Worm (Caenorhabditis elegans) whole organism, early embryonic: Measurements from ENCODE around the gene ntr-2.
A peak's percentile ranks its signal among the peaks of the same experiment; 100 is the strongest.
"Not testable (repeated sequence)": the region's sequence is repeated elsewhere in the genome, so short reads cannot be mapped to it uniquely, and the experiment has no call there.

Experiments used
- B0310.2 ChIP-seq: sonication (generic microtip); optimal IDR thresholded peaks from 2 replicates; lab custom pipeline; 2016; ENCODE audit warnings: mild to moderate bottlenecking, missing genetic modification characterization, missing compliant biosample characterization
- F13C5.2 ChIP-seq: sonication (generic microtip); optimal IDR thresholded peaks from 2 replicates; lab custom pipeline; 2017; ENCODE audit warnings: mild to moderate bottlenecking, missing genetic modification characterization, inconsistent platforms, missing compliant biosample characterization
- aly-1 ChIP-seq: sonication (generic microtip); optimal IDR thresholded peaks from 2 replicates; lab custom pipeline; 2016; ENCODE audit warnings: missing genetic modification characterization, missing compliant biosample characterization
- ama-1 ChIP-seq: fragments of 150-350 bp; optimal IDR thresholded peaks from 2 replicates; lab custom pipeline; 2014
- ceh-13 ChIP-seq: fragments of 200-800 bp; sonication (Bioruptor generic); optimal IDR thresholded peaks from 2 replicates; lab custom pipeline; 2018; ENCODE audit warnings: mild to moderate bottlenecking, missing genetic modification characterization, missing compliant biosample characterization
- ceh-36 ChIP-seq: sonication (generic microtip); optimal IDR thresholded peaks from 2 replicates; lab custom pipeline; 2016; ENCODE audit warnings: missing genetic modification characterization, inconsistent platforms, missing compliant biosample characterization
- ets-7 ChIP-seq: sonication (generic microtip); optimal IDR thresholded peaks from 2 replicates; lab custom pipeline; 2016; ENCODE audit warnings: missing genotype, missing genetic modification characterization, missing compliant biosample characterization
- flt-1 ChIP-seq: fragments of 200-800 bp; sonication (Bioruptor generic); IDR thresholded peaks from 2 replicates; pipeline ENCODE4 v1.3.6; 2022; ENCODE audit warnings: missing genetic modification characterization, missing compliant biosample characterization
- hmbx-1 ChIP-seq: sonication (generic microtip); optimal IDR thresholded peaks from 2 replicates; lab custom pipeline; 2016; ENCODE audit warnings: mild to moderate bottlenecking, missing genetic modification characterization, missing compliant biosample characterization
- hmg-4 ChIP-seq: fragments of 200-800 bp; sonication (Bioruptor generic); optimal IDR thresholded peaks from 2 replicates; lab custom pipeline; 2018; ENCODE audit warnings: mild to moderate bottlenecking, missing genetic modification characterization, missing compliant biosample characterization
- hnd-1 ChIP-seq: sonication (generic microtip); optimal IDR thresholded peaks from 2 replicates; lab custom pipeline; 2016; ENCODE audit warnings: missing genetic modification characterization, missing compliant biosample characterization
- pes-1 ChIP-seq: fragments of 200-800 bp; sonication (Bioruptor generic); IDR thresholded peaks from 2 replicates; pipeline ENCODE4 v1.3.6; 2022; ENCODE audit warnings: missing genetic modification reagents, missing genetic modification characterization, missing compliant biosample characterization
- scrt-1 ChIP-seq: fragments of 200-800 bp; sonication (Bioruptor generic); IDR thresholded peaks from 2 replicates; pipeline ENCODE4 v1.3.6; 2022; ENCODE audit warnings: missing genetic modification characterization, missing compliant biosample characterization
- sea-1 ChIP-seq: fragments of 200-800 bp; sonication (Bioruptor generic); conservative IDR thresholded peaks from 2 replicates; pipeline ENCODE4 v1.3.6; 2022; ENCODE audit warnings: missing genetic modification characterization, missing compliant biosample characterization
- tbx-11 ChIP-seq: fragments of 200-800 bp; sonication (Bioruptor generic); IDR thresholded peaks from 2 replicates; pipeline ENCODE4 v1.3.6; 2022; ENCODE audit warnings: missing genetic modification characterization, missing compliant biosample characterization
- tbx-37 ChIP-seq: fragments of 200-800 bp; sonication (Bioruptor generic); conservative IDR thresholded peaks from 2 replicates; pipeline ENCODE4 v1.3.6; 2022; ENCODE audit warnings: missing genetic modification reagents, missing genetic modification characterization, missing compliant biosample characterization
- tra-4 ChIP-seq: sonication (generic microtip); optimal IDR thresholded peaks from 2 replicates; lab custom pipeline; 2017; ENCODE audit warnings: missing genetic modification characterization, missing compliant biosample characterization

ntr-2 gene

DNA sequence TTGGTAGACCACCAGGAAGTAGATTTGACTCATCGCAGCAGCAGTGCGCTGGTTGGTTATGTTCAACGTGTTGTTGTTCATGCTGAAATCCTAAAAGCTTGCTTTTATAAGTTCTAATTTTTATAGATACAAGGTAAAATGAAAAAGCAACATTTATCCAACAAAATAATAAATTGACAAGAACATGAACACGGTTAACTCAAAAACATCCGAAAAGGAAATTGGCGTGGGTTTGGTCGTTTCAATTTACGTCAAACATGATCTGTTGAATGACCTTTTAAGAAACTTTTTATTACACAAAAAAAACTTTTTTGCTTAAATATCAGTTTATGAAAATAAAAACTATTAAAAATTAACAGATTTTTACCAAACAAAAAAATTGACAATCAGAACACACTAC is at the start of gene ntr-2:
Gene ntr-2, minus strand, starts transcription at position 101 of the 400 bp plus-strand sequence.
- no peak for TF ChIP-seq scrt-1 (GFP tag; lab: Robert Waterston, UW)

DNA sequence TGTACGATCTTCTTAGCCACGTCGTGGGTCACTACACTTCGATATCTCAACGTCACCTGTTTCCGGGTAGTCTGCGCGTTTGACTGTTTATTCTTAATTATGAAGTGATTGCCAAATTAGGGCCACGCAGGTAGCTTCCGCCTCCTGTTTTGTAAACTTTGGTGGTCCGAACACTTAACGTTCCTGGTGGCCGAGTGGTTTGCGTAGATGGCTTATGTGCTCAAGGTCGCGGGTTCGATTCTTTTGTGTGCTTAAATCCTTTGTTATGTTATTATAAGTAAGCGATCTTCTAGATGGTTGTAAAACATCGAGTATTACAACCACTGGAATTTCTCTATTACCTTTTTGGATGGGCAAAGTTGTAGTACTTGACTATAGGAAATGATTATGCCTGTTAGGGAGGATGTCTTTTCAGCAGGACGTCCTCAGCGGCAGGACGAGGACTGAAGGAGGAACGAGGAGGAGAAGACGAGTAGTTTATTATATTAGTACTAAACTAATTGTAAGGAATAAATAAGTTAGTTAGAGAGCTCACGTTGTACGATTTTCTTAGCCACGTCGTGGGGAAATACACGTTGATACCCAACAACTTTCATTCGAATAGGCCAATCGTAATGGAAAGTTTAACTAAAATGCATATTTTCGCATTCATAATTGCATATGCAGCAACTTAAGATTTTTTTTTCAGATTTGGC is 48.2 kb upstream of the ntr-2 start:
- TF ChIP-seq flt-1 (GFP tag; lab: Robert Waterston, UW) = no peak

DNA sequence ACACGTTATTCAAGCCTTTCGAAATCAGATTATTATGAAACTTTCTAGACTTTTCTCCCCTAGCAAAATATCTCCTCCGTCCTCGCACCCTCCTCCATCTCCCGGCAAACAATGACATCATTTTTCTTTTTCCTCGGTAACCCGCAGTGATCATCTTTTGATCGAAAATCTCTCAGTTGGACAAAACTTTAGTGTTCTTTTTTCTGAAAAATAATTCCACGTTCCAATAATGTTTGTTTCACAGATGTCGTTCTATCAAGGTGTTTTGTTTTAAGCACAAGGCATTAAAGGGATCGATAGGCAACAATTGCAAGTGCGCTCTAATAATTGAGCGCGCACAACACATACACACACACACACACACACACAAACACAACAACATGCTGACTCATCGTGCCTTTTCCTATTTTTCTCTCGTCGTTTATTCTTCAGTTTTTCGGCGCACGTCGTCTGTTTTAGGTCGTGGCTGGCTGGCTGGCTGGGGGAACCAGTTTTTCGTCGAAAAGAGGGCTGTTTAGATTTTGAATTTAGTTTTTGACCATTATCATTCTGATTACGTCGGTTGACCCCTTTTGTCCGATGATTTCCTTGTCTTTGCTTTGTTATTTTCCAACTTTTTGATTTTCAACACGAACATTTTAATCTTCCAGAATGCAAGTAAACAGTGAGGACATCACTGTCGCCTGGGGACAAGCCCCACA is 46.9 kb upstream of the ntr-2 start, which contains the start of gene F20D1.3:
Gene F20D1.3, plus strand, starts transcription at position 651 of the 701 bp plus-strand sequence.
- TF ChIP-seq ceh-13 = no peak
- peak; percentile 2 for TF ChIP-seq F13C5.2 (tag; lab: Kevin White, UChicago)

ce11 chrX:14973085-14973484 is 44.3 kb upstream of the ntr-2 start:
- TF ChIP-seq tbx-11 (GFP tag; lab: Robert Waterston, UW) = no peak
- TF ChIP-seq sea-1 (GFP tag; lab: Robert Waterston, UW) = no peak
- no peak for TF ChIP-seq hnd-1 (tag; lab: Kevin White, UChicago)
- no peak for TF ChIP-seq ceh-36 (tag; lab: Kevin White, UChicago)
- no peak for TF ChIP-seq hmbx-1
- TF ChIP-seq aly-1 (tag; lab: Kevin White, UChicago) = no peak
- TF ChIP-seq pes-1 (GFP tag; lab: Robert Waterston, UW) = no peak
- TF ChIP-seq ceh-13 = no peak
- TF ChIP-seq B0310.2 (tag; lab: Kevin White, UChicago) = no peak
- TF ChIP-seq tra-4 (tag; lab: Kevin White, UChicago) = no peak
- TF ChIP-seq scrt-1 (GFP tag; lab: Robert Waterston, UW) = no peak
- no peak for TF ChIP-seq ets-7 (tag; lab: Kevin White, UChicago)
- TF ChIP-seq hmg-4 (GFP tag; lab: Kevin White, UChicago) = no peak
- no peak for TF ChIP-seq flt-1 (GFP tag; lab: Robert Waterston, UW)
- no peak for TF ChIP-seq ama-1

- no peak for TF ChIP-seq scrt-1 (GFP tag; lab: Robert Waterston, UW)
- no peak for TF ChIP-seq hmbx-1
- peak; percentile 17 for TF ChIP-seq F13C5.2 (tag; lab: Kevin White, UChicago)
- TF ChIP-seq ama-1 = no peak
- TF ChIP-seq hnd-1 (tag; lab: Kevin White, UChicago) = no peak
- TF ChIP-seq ceh-13 = no peak
- TF ChIP-seq pes-1 (GFP tag; lab: Robert Waterston, UW) = no peak
Measured at ce11 chrX:14970221-14970801, 41.6 kb upstream of the ntr-2 start, which contains the start of the genes flwr-1 and tbc-1. flwr-1 (minus strand) TSS chrX:14970271. tbc-1 (plus strand) TSS chrX:14970751.

ce11 chrX:14969615-14970014 is 40.9 kb upstream of the ntr-2 start:
- TF ChIP-seq tbx-11 (GFP tag; lab: Robert Waterston, UW) (no peak), scrt-1 (GFP tag; lab: Robert Waterston, UW) (no peak), ets-7 (tag; lab: Kevin White, UChicago) (no peak), ceh-36 (tag; lab: Kevin White, UChicago) (no peak), hmbx-1 (no peak), tra-4 (tag; lab: Kevin White, UChicago) (no peak), tbx-37 (GFP tag; lab: Robert Waterston, UW) (no peak), flt-1 (GFP tag; lab: Robert Waterston, UW) (no peak), ama-1 (no peak), F13C5.2 (tag; lab: Kevin White, UChicago) (no peak), hnd-1 (tag; lab: Kevin White, UChicago) (no peak), ceh-13 (no peak), B0310.2 (tag; lab: Kevin White, UChicago) (no peak), sea-1 (GFP tag; lab: Robert Waterston, UW) (no peak), hmg-4 (GFP tag; lab: Kevin White, UChicago) (no peak)

DNA sequence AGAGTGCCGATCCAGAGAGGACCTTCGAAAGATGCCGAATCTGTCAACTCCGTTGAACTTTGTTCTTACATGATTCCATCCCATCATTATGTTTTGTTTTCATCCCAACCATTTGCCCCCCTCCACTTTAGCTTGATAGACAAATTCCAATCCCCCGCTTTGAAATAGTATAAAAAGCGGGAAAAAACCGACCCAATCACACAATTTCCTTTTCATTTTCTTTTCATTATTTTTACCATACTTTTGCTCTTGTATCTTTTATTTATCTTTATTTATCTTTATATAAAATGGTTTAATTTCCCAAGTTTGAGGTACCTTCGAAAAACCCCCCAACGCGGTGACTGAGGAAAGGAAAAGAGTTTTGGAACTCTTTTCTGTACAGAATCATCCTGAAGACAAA is 37.8 kb upstream of the ntr-2 start, which contains the start of gene F20D1.22:
Gene F20D1.22, plus strand, starts transcription at position 301 of the 400 bp plus-strand sequence.
- not testable (repeated sequence) for TF ChIP-seq aly-1 (tag; lab: Kevin White, UChicago); hmbx-1; hnd-1 (tag; lab: Kevin White, UChicago)

ce11 chrX:14965761-14966160 is 37.0 kb upstream of the ntr-2 start, which contains the start of gene F45B8.5:
F45B8.5 (plus strand) TSS chrX:14966061.
- TF ChIP-seq F13C5.2 (tag; lab: Kevin White, UChicago) = no peak
